Fruit fly (Drosophila melanogaster) whole organism, embryonic: Measurements from ENCODE around the gene CG5515.

Source experiments
- Atf6 ChIP-seq: fragments of 200-800 bp; sonication (Bioruptor generic); IDR thresholded peaks from 2 replicates; pipeline ENCODE4 v1.3.6; 2022; ENCODE audit warnings: missing biosample characterization, missing genetic modification characterization
- Bdp1 ChIP-seq: fragments of 200-800 bp; sonication (Bioruptor generic); optimal IDR thresholded peaks from 3 replicates; lab custom pipeline; 2016; ENCODE audit warnings: missing biosample characterization, missing genetic modification characterization
- CG10274 ChIP-seq: fragments of 200-800 bp; sonication (Bioruptor generic); optimal IDR thresholded peaks from 3 replicates; lab custom pipeline; 2017; ENCODE audit warnings: missing biosample characterization, mild to moderate bottlenecking, missing genetic modification characterization
- CG10979 ChIP-seq: fragments of 200-800 bp; sonication (Bioruptor generic); optimal IDR thresholded peaks from 2 replicates; lab custom pipeline; 2018; ENCODE audit warnings: missing biosample characterization, mild to moderate bottlenecking, missing genetic modification characterization, moderate library complexity
- CG11696 ChIP-seq: fragments of 200-800 bp; sonication (Bioruptor generic); IDR thresholded peaks from 2 replicates; pipeline ENCODE4 v1.3.6; 2022; ENCODE audit warnings: missing biosample characterization, missing genetic modification characterization
- CG12071 ChIP-seq: fragments of 200-800 bp; sonication (Bioruptor generic); optimal IDR thresholded peaks from 3 replicates; lab custom pipeline; 2018; ENCODE audit warnings: missing biosample characterization, mild to moderate bottlenecking, missing genetic modification characterization
- CG12104 ChIP-seq: fragments of 200-800 bp; sonication (Bioruptor generic); optimal IDR thresholded peaks from 3 replicates; lab custom pipeline; 2016; ENCODE audit warnings: missing biosample characterization, missing genetic modification characterization
- CG12659 ChIP-seq: fragments of 200-800 bp; sonication (Bioruptor generic); optimal IDR thresholded peaks from 3 replicates; lab custom pipeline; 2017; ENCODE audit warnings: mild to moderate bottlenecking, missing biosample characterization, missing genetic modification reagents, missing genetic modification characterization
- CG16779 ChIP-seq: fragments of 200-800 bp; sonication (Bioruptor generic); IDR thresholded peaks from 2 replicates; pipeline ENCODE4 v1.3.6; 2022; ENCODE audit warnings: missing biosample characterization, missing genetic modification characterization
- CG16815 ChIP-seq: fragments of 200-800 bp; sonication (Bioruptor generic); optimal IDR thresholded peaks from 3 replicates; lab custom pipeline; 2017; ENCODE audit warnings: missing biosample characterization, mild to moderate bottlenecking, missing genetic modification characterization
- CG17328 ChIP-seq: fragments of 200-800 bp; sonication (Bioruptor generic); IDR thresholded peaks from 2 replicates; pipeline ENCODE4 v1.3.6; 2022; ENCODE audit warnings: missing biosample characterization, missing genetic modification characterization
- CG17912 ChIP-seq: fragments of 200-800 bp; sonication (Bioruptor generic); optimal IDR thresholded peaks from 2 replicates; lab custom pipeline; 2018; ENCODE audit warnings: missing biosample characterization, mild to moderate bottlenecking, missing genetic modification characterization
- CG18619 ChIP-seq: fragments of 200-800 bp; sonication (Bioruptor generic); optimal IDR thresholded peaks from 3 replicates; lab custom pipeline; 2017; ENCODE audit warnings: missing biosample characterization, mild to moderate bottlenecking, missing genetic modification characterization
- CG2678 ChIP-seq: fragments of 200-800 bp; sonication (Bioruptor generic); optimal IDR thresholded peaks from 3 replicates; lab custom pipeline; 2019; ENCODE audit warnings: missing biosample characterization, mild to moderate bottlenecking, missing genetic modification characterization, moderate library complexity
- CG30020 ChIP-seq: fragments of 200-800 bp; optimal IDR thresholded peaks from 2 replicates; lab custom pipeline; 2019; ENCODE audit warnings: missing biosample characterization, mild to moderate bottlenecking, missing genetic modification characterization, moderate library complexity
- CG42726 ChIP-seq: fragments of 200-800 bp; sonication (Bioruptor generic); IDR thresholded peaks from 2 replicates; pipeline ENCODE4 v1.3.6; 2022; ENCODE audit warnings: missing biosample characterization, missing genetic modification characterization; ENCODE audit not compliant: partially characterized antibody
- CG4328 ChIP-seq: fragments of 200-800 bp; sonication (Bioruptor generic); optimal IDR thresholded peaks from 3 replicates; lab custom pipeline; 2017; ENCODE audit warnings: missing biosample characterization, missing genetic modification reagents, missing genetic modification characterization
- CG6254 ChIP-seq: fragments of 200-800 bp; sonication (Bioruptor generic); optimal IDR thresholded peaks from 3 replicates; lab custom pipeline; 2017; ENCODE audit warnings: mild to moderate bottlenecking, missing biosample characterization, missing genetic modification reagents, missing genetic modification characterization
- CG7839 ChIP-seq: fragments of 200-800 bp; sonication (Bioruptor generic); optimal IDR thresholded peaks from 3 replicates; lab custom pipeline; 2018; ENCODE audit warnings: missing biosample characterization, mild to moderate bottlenecking, missing genetic modification characterization, moderate library complexity
- CG8924 ChIP-seq: fragments of 200-800 bp; optimal IDR thresholded peaks from 3 replicates; lab custom pipeline; 2019; ENCODE audit warnings: missing biosample characterization, mild to moderate bottlenecking, missing genetic modification characterization, moderate library complexity
- CG8944 ChIP-seq: fragments of 200-800 bp; sonication (Bioruptor generic); optimal IDR thresholded peaks from 3 replicates; lab custom pipeline; 2016; ENCODE audit warnings: missing biosample characterization, missing genetic modification characterization
- D19B ChIP-seq: fragments of 200-800 bp; sonication (Bioruptor generic); optimal IDR thresholded peaks from 2 replicates; lab custom pipeline; 2017; ENCODE audit warnings: missing biosample characterization, mild to moderate bottlenecking, missing genetic modification characterization
- Dbx ChIP-seq: fragments of 200-800 bp; sonication (Bioruptor generic); IDR thresholded peaks from 3 replicates; pipeline ENCODE4 v1.3.6; 2022; ENCODE audit warnings: missing biosample characterization, missing genetic modification characterization
- Deaf1 ChIP-seq: fragments of 200-800 bp; optimal IDR thresholded peaks from 3 replicates; lab custom pipeline; 2019; ENCODE audit warnings: missing biosample characterization, mild to moderate bottlenecking, missing genetic modification characterization, moderate library complexity
- Dip3 ChIP-seq: fragments of 200-800 bp; sonication (Bioruptor generic); optimal IDR thresholded peaks from 3 replicates; lab custom pipeline; 2016; ENCODE audit warnings: missing biosample characterization, missing genetic modification characterization
- Fer2 ChIP-seq: fragments of 200-800 bp; sonication (Bioruptor generic); optimal IDR thresholded peaks from 2 replicates; lab custom pipeline; 2018; ENCODE audit warnings: missing biosample characterization, mild to moderate bottlenecking, missing genetic modification characterization, moderate library complexity
- HLH3B ChIP-seq: fragments of 200-800 bp; sonication (Bioruptor generic); IDR thresholded peaks from 2 replicates; pipeline ENCODE4 v1.3.6; 2022; ENCODE audit warnings: missing biosample characterization, missing genetic modification characterization
- HmgD ChIP-seq: fragments of 200-800 bp; sonication (Bioruptor generic); optimal IDR thresholded peaks from 3 replicates; lab custom pipeline; 2016; ENCODE audit warnings: missing biosample characterization, missing genetic modification characterization
- Mes4 ChIP-seq: fragments of 200-800 bp; sonication (Bioruptor generic); optimal IDR thresholded peaks from 2 replicates; lab custom pipeline; 2016; ENCODE audit warnings: missing biosample characterization, missing genetic modification characterization
- NFAT ChIP-seq: fragments of 200-800 bp; sonication (Bioruptor generic); IDR thresholded peaks from 2 replicates; pipeline ENCODE4 v1.3.6; 2022; ENCODE audit warnings: missing biosample characterization, missing genetic modification characterization
- Opbp ChIP-seq: fragments of 200-800 bp; sonication (Bioruptor generic); IDR thresholded peaks from 3 replicates; pipeline ENCODE4 v1.3.6; 2022; ENCODE audit warnings: missing biosample characterization, missing genetic modification characterization; ENCODE audit not compliant: partially characterized antibody
- Ravus ChIP-seq: fragments of 200-800 bp; sonication (Bioruptor generic); IDR thresholded peaks from 2 replicates; pipeline ENCODE4 v1.3.6; 2022; ENCODE audit warnings: missing biosample characterization, missing genetic modification characterization
- Sox102F ChIP-seq: fragments of 200-800 bp; sonication (Bioruptor generic); optimal IDR thresholded peaks from 2 replicates; lab custom pipeline; 2018; ENCODE audit warnings: missing biosample characterization, mild to moderate bottlenecking, missing genetic modification characterization, moderate library complexity
- emc ChIP-seq: fragments of 200-800 bp; sonication (Bioruptor generic); optimal IDR thresholded peaks from 2 replicates; lab custom pipeline; 2016; ENCODE audit warnings: missing biosample characterization, missing genetic modification characterization
- exex ChIP-seq: fragments of 200-800 bp; sonication (Bioruptor generic); optimal IDR thresholded peaks from 4 replicates; lab custom pipeline; 2018; ENCODE audit warnings: missing biosample characterization, mild to moderate bottlenecking, missing genetic modification characterization, moderate library complexity
- fd64A ChIP-seq: fragments of 200-800 bp; sonication (Bioruptor generic); optimal IDR thresholded peaks from 3 replicates; lab custom pipeline; 2018; ENCODE audit warnings: missing biosample characterization, mild to moderate bottlenecking, missing genetic modification characterization
- ftz-f1 ChIP-seq: fragments of 200-800 bp; sonication (Bioruptor generic); optimal IDR thresholded peaks from 2 replicates; lab custom pipeline; 2016; ENCODE audit warnings: missing biosample characterization, missing genetic modification characterization
- gem ChIP-seq: fragments of 200-800 bp; sonication (Bioruptor generic); optimal IDR thresholded peaks from 2 replicates; lab custom pipeline; 2019; ENCODE audit warnings: missing biosample characterization, mild to moderate bottlenecking, missing genetic modification characterization, moderate library complexity
- jigr1 ChIP-seq: fragments of 200-800 bp; sonication (Bioruptor generic); IDR thresholded peaks from 3 replicates; pipeline ENCODE4 v1.3.6; 2022; ENCODE audit warnings: missing biosample characterization, missing genetic modification characterization
- jing ChIP-seq: fragments of 200-800 bp; sonication (Bioruptor generic); optimal IDR thresholded peaks from 2 replicates; lab custom pipeline; 2018; ENCODE audit warnings: missing biosample characterization, mild to moderate bottlenecking, missing genetic modification characterization
- klu ChIP-seq: fragments of 200-800 bp; sonication (Bioruptor generic); IDR thresholded peaks from 2 replicates; pipeline ENCODE4 v1.3.6; 2022; ENCODE audit warnings: missing biosample characterization, missing genetic modification characterization
- knrl ChIP-seq: fragments of 200-800 bp; sonication (Bioruptor generic); IDR thresholded peaks from 3 replicates; pipeline ENCODE4 v1.3.6; 2022; ENCODE audit warnings: missing biosample characterization, missing genetic modification characterization; ENCODE audit not compliant: partially characterized antibody
- maf-S ChIP-seq: fragments of 200-800 bp; sonication (Bioruptor generic); optimal IDR thresholded peaks from 2 replicates; lab custom pipeline; 2016; ENCODE audit warnings: missing biosample characterization, missing genetic modification characterization
- scrt ChIP-seq: fragments of 200-800 bp; sonication (Bioruptor generic); optimal IDR thresholded peaks from 2 replicates; lab custom pipeline; 2018; ENCODE audit warnings: missing biosample characterization, mild to moderate bottlenecking, missing genetic modification characterization, moderate library complexity
- sd ChIP-seq: fragments of 200-800 bp; sonication (Bioruptor generic); optimal IDR thresholded peaks from 3 replicates; lab custom pipeline; 2018; ENCODE audit warnings: missing biosample characterization, mild to moderate bottlenecking, missing genetic modification characterization, moderate library complexity
- sens-2 ChIP-seq: fragments of 200-800 bp; sonication (Bioruptor generic); IDR thresholded peaks from 2 replicates; pipeline ENCODE4 v1.3.6; 2022; ENCODE audit warnings: missing biosample characterization, missing genetic modification characterization
- sr ChIP-seq: fragments of 200-800 bp; sonication (Bioruptor generic); IDR thresholded peaks from 3 replicates; pipeline ENCODE4 v1.3.6; 2022; ENCODE audit warnings: missing biosample characterization, missing genetic modification characterization
- toy ChIP-seq: fragments of 200-800 bp; sonication (Bioruptor generic); IDR thresholded peaks from 2 replicates; pipeline ENCODE4 v1.3.6; 2022; ENCODE audit warnings: missing biosample characterization, missing genetic modification characterization
- trh ChIP-seq: fragments of 200-800 bp; sonication (Bioruptor generic); optimal IDR thresholded peaks from 2 replicates; lab custom pipeline; 2016; ENCODE audit warnings: missing biosample characterization, missing genetic modification characterization
- ttk ChIP-seq: fragments of 200-800 bp; sonication (Bioruptor generic); IDR thresholded peaks from 2 replicates; pipeline ENCODE4 v2.1.2; 2022; ENCODE audit warnings: missing biosample characterization, missing genetic modification characterization
- tx ChIP-seq: fragments of 200-800 bp; sonication (Bioruptor generic); optimal IDR thresholded peaks from 2 replicates; lab custom pipeline; 2016; ENCODE audit warnings: missing biosample characterization, missing genetic modification characterization
- wek ChIP-seq: fragments of 200-800 bp; sonication (Bioruptor generic); optimal IDR thresholded peaks from 3 replicates; lab custom pipeline; 2018; ENCODE audit warnings: missing biosample characterization, mild to moderate bottlenecking, missing genetic modification characterization, moderate library complexity

The CG5515 gene

dm6 chr3R:24169362-24169761 lies 19.3 kb downstream of the CG5515 start, which contains the start of gene CG5510 (continued):
- peak; percentile 29 for TF ChIP-seq scrt (GFP tag; lab: Kevin White, UChicago)
- TF ChIP-seq Deaf1 (tag; lab: Kevin White, UChicago): no peak
- no peak for TF ChIP-seq exex (tag; lab: Kevin White, UChicago)
- no peak for TF ChIP-seq emc (GFP tag; lab: Kevin White, UChicago)
- no peak for TF ChIP-seq jing
- no peak for TF ChIP-seq D19B (GFP tag; lab: Kevin White, UChicago)
- no peak for TF ChIP-seq klu (GFP tag; lab: Robert Waterston, UW)
- peak; percentile 6 for TF ChIP-seq Dip3 (GFP tag; lab: Kevin White, UChicago)
- no peak for TF ChIP-seq CG6254 (GFP tag; lab: Kevin White, UChicago)
- TF ChIP-seq Fer2 (tag; lab: Kevin White, UChicago): no peak
- no peak for TF ChIP-seq CG10274 (GFP tag; lab: Kevin White, UChicago)
- peak; percentile 80 for TF ChIP-seq CG12659
- TF ChIP-seq HLH3B: peak; percentile 47
- peak; percentile 12 for TF ChIP-seq Bdp1 (GFP tag; lab: Kevin White, UChicago)
- TF ChIP-seq Dbx (GFP tag; lab: Robert Waterston, UW): peak; percentile 84
- no peak for TF ChIP-seq sr (GFP tag; lab: Robert Waterston, UW)
- TF ChIP-seq CG2678 (tag; lab: Kevin White, UChicago): no peak
- TF ChIP-seq HmgD: peak; percentile 69
- peak; percentile 48 for TF ChIP-seq tx (GFP tag; lab: Kevin White, UChicago)
- TF ChIP-seq knrl (GFP tag; lab: Robert Waterston, UW): peak; percentile 95
- no peak for TF ChIP-seq Ravus (GFP tag; lab: Robert Waterston, UW)
- peak; percentile 97 for TF ChIP-seq Opbp (GFP tag; lab: Robert Waterston, UW)
- TF ChIP-seq CG11696 (GFP tag; lab: Robert Waterston, UW): no peak
- TF ChIP-seq toy (GFP tag; lab: Robert Waterston, UW): no peak
- no peak for TF ChIP-seq Mes4 (GFP tag; lab: Kevin White, UChicago)
- peak; percentile 49; the same call in 1 of the 2 replicates for TF ChIP-seq Atf6
- TF ChIP-seq CG10979 (tag; lab: Kevin White, UChicago): peak; percentile 7
- TF ChIP-seq jigr1 (GFP tag; lab: Robert Waterston, UW): no peak
- TF ChIP-seq wek (GFP tag; lab: Kevin White, UChicago): no peak
- peak; percentile 2 for TF ChIP-seq CG8924 (tag; lab: Kevin White, UChicago)
- TF ChIP-seq CG8944 (GFP tag; lab: Kevin White, UChicago): peak; percentile 62
- no peak for TF ChIP-seq CG12104 (GFP tag; lab: Kevin White, UChicago)
- no peak for TF ChIP-seq fd64A (GFP tag; lab: Kevin White, UChicago)
- TF ChIP-seq ftz-f1: peak; percentile 92
- no peak for TF ChIP-seq CG4328
- TF ChIP-seq CG18619 (GFP tag; lab: Kevin White, UChicago): no peak
- TF ChIP-seq CG42726 (GFP tag; lab: Robert Waterston, UW): peak; percentile 96
- TF ChIP-seq CG16815 (GFP tag; lab: Kevin White, UChicago): no peak
- TF ChIP-seq gem (tag; lab: Kevin White, UChicago): no peak
- no peak; the same call in 1 of the 2 replicates for TF ChIP-seq CG16779 (GFP tag; lab: Robert Waterston, UW)
- peak; percentile 16 for TF ChIP-seq maf-S (GFP tag; lab: Kevin White, UChicago)
- TF ChIP-seq ttk (GFP tag; lab: Robert Waterston, UW): no peak
- peak; percentile 83 for TF ChIP-seq NFAT (GFP tag; lab: Robert Waterston, UW)
- TF ChIP-seq CG7839: no peak
- no peak for TF ChIP-seq trh (GFP tag; lab: Kevin White, UChicago)
- no peak for TF ChIP-seq CG30020 (tag; lab: Kevin White, UChicago)
- no peak for TF ChIP-seq CG12071
- no peak for TF ChIP-seq Sox102F (GFP tag; lab: Kevin White, UChicago)
- TF ChIP-seq sens-2 (GFP tag; lab: Robert Waterston, UW): no peak
- peak; percentile 32 for TF ChIP-seq sd (tag; lab: Kevin White, UChicago)
- TF ChIP-seq CG17912 (GFP tag; lab: Kevin White, UChicago): no peak
- TF ChIP-seq CG17328 (GFP tag; lab: Robert Waterston, UW): no peak
